Worm (Caenorhabditis elegans) whole organism, young adult: ENCODE data around the gene pgl-2.

Experiments used
- B0019.2 ChIP-seq: fragments of 200-800 bp; sonication (Bioruptor generic); conservative IDR thresholded peaks from 2 replicates; pipeline ENCODE4 v1.3.6; 2022; ENCODE audit warnings: missing genetic modification reagents, missing genetic modification characterization, missing compliant biosample characterization
- F52B5.7 ChIP-seq: sonication (generic microtip); optimal IDR thresholded peaks from 2 replicates; lab custom pipeline; 2016; ENCODE audit warnings: mild to moderate bottlenecking, missing genetic modification characterization, missing compliant biosample characterization
- F57A8.1 ChIP-seq: fragments of 200-800 bp; sonication (Bioruptor generic); optimal IDR thresholded peaks from 2 replicates; lab custom pipeline; 2018; ENCODE audit warnings: mild to moderate bottlenecking, missing genetic modification characterization, moderate library complexity, missing compliant biosample characterization
- K11D2.4 ChIP-seq: fragments of 200-800 bp; sonication (Bioruptor generic); IDR thresholded peaks from 2 replicates; pipeline ENCODE4 v1.3.6; 2022; ENCODE audit warnings: missing genetic modification reagents, missing genetic modification characterization, missing compliant biosample characterization
- K12H6.12 ChIP-seq: fragments of 200-800 bp; sonication (Bioruptor generic); optimal IDR thresholded peaks from 2 replicates; lab custom pipeline; 2018; ENCODE audit warnings: mild to moderate bottlenecking, missing genetic modification characterization, missing compliant biosample characterization
- T26A5.8 ChIP-seq: sonication (generic microtip); optimal IDR thresholded peaks from 2 replicates; lab custom pipeline; 2016; ENCODE audit warnings: missing genetic modification characterization, missing compliant biosample characterization
- Y53F4B.3 ChIP-seq: fragments of 200-800 bp; sonication (Bioruptor generic); IDR thresholded peaks from 2 replicates; pipeline ENCODE4 v1.3.6; 2022; ENCODE audit warnings: missing genetic modification reagents, missing genetic modification characterization, missing compliant biosample characterization
- Y67H2A.10 ChIP-seq: fragments of 200-800 bp; sonication (Bioruptor generic); conservative IDR thresholded peaks from 2 replicates; pipeline ENCODE4 v1.3.6; 2022; ENCODE audit warnings: missing genetic modification reagents, missing genetic modification characterization, missing compliant biosample characterization
- Y95B8A.8 ChIP-seq: fragments of 200-800 bp; sonication (Bioruptor generic); IDR thresholded peaks from 2 replicates; pipeline ENCODE4 v1.3.6; 2022; ENCODE audit warnings: missing genetic modification reagents, missing genetic modification characterization, missing compliant biosample characterization
- ZK185.1 ChIP-seq: sonication (generic microtip); optimal IDR thresholded peaks from 2 replicates; lab custom pipeline; 2016; ENCODE audit warnings: mild to moderate bottlenecking, missing genetic modification characterization, missing compliant biosample characterization; ENCODE audit not compliant: poor library complexity, severe bottlenecking
- ama-1 ChIP-seq, 3 experiments: fragments of 150-350 bp in 1 of 3; sonication (generic microtip) in 2 of 3; optimal IDR thresholded peaks; 2 replicates each; lab custom pipeline; 2014 to 2018; ENCODE audit warnings: missing biosample characterization in 2 of 3, missing genetic modification characterization in 2 of 3, missing genetic modification reagents in 2 of 3
- aptf-2 ChIP-seq: fragments of 200-800 bp; sonication (Bioruptor generic); conservative IDR thresholded peaks from 2 replicates; pipeline ENCODE4 v1.3.6; 2022; ENCODE audit warnings: missing genetic modification reagents, missing genetic modification characterization, missing compliant biosample characterization
- attf-3 ChIP-seq: fragments of 200-800 bp; sonication (Bioruptor generic); conservative IDR thresholded peaks from 2 replicates; pipeline ENCODE4 v1.3.6; 2022; ENCODE audit warnings: missing genetic modification reagents, missing genetic modification characterization, missing compliant biosample characterization
- attf-5 ChIP-seq: fragments of 200-800 bp; sonication (Bioruptor generic); optimal IDR thresholded peaks from 2 replicates; lab custom pipeline; 2018; ENCODE audit warnings: mild to moderate bottlenecking, missing genetic modification characterization, missing compliant biosample characterization
- attf-6 ChIP-seq: fragments of 200-800 bp; sonication (Bioruptor generic); IDR thresholded peaks from 2 replicates; pipeline ENCODE4 v1.3.6; 2022; ENCODE audit warnings: missing genetic modification reagents, missing genetic modification characterization, missing compliant biosample characterization
- cebp-1 ChIP-seq, 2 experiments: fragments of 200-800 bp in 1 of 2; sonication (Bioruptor generic) in 1 of 2; sonication (generic microtip) in 1 of 2; IDR thresholded peaks in 1 of 2; optimal IDR thresholded peaks in 1 of 2; 2 replicates each; pipeline versions ENCODE4 v1.3.6 to Lab custom; 2017 to 2022; ENCODE audit warnings: missing compliant biosample characterization in 2 of 2, missing genetic modification characterization in 2 of 2, mild to moderate bottlenecking in 1 of 2, missing genetic modification reagents in 1 of 2, moderate library complexity in 1 of 2
- cebp-2 ChIP-seq: fragments of 200-800 bp; sonication (Bioruptor generic); IDR thresholded peaks from 2 replicates; pipeline ENCODE4 v1.3.6; 2022; ENCODE audit warnings: missing genetic modification characterization, missing compliant biosample characterization
- ceh-100 ChIP-seq: fragments of 200-800 bp; sonication (Bioruptor generic); IDR thresholded peaks from 2 replicates; pipeline ENCODE4 v1.3.6; 2022; ENCODE audit warnings: missing genetic modification reagents, missing genetic modification characterization, missing compliant biosample characterization
- ceh-27 ChIP-seq: fragments of 200-800 bp; sonication (Bioruptor generic); optimal IDR thresholded peaks from 2 replicates; lab custom pipeline; 2018; ENCODE audit warnings: mild to moderate bottlenecking, missing genetic modification characterization, moderate library complexity, missing compliant biosample characterization
- ceh-40 ChIP-seq: fragments of 200-800 bp; sonication (Bioruptor generic); IDR thresholded peaks from 2 replicates; pipeline ENCODE4 v1.3.6; 2022; ENCODE audit warnings: missing genetic modification characterization, missing compliant biosample characterization
- dox-1 ChIP-seq: fragments of 200-800 bp; sonication (Bioruptor generic); IDR thresholded peaks from 2 replicates; pipeline ENCODE4 v1.3.6; 2022; ENCODE audit warnings: missing genetic modification reagents, missing genetic modification characterization, missing compliant biosample characterization
- ekl-4 ChIP-seq: fragments of 200-800 bp; sonication (Bioruptor generic); IDR thresholded peaks from 2 replicates; pipeline ENCODE4 v1.3.6; 2022; ENCODE audit warnings: missing genetic modification reagents, missing genetic modification characterization, missing compliant biosample characterization
- ets-4 ChIP-seq: fragments of 200-800 bp; sonication (Bioruptor generic); optimal IDR thresholded peaks from 2 replicates; lab custom pipeline; 2018; ENCODE audit warnings: mild to moderate bottlenecking, missing genetic modification characterization, missing compliant biosample characterization
- gei-17 ChIP-seq: fragments of 200-800 bp; sonication (Bioruptor generic); optimal IDR thresholded peaks from 2 replicates; lab custom pipeline; 2018; ENCODE audit warnings: mild to moderate bottlenecking, missing genetic modification characterization, missing compliant biosample characterization
- hlh-12 ChIP-seq: sonication (generic microtip); optimal IDR thresholded peaks from 2 replicates; lab custom pipeline; 2016; ENCODE audit warnings: missing genetic modification characterization, missing compliant biosample characterization
- hlh-26 ChIP-seq: fragments of 200-800 bp; sonication (Bioruptor generic); conservative IDR thresholded peaks from 2 replicates; pipeline ENCODE4 v1.3.6; 2022; ENCODE audit warnings: missing genetic modification reagents, missing genetic modification characterization, missing compliant biosample characterization
- hrde-1 ChIP-seq: sonication (generic microtip); optimal IDR thresholded peaks from 2 replicates; lab custom pipeline; 2016; ENCODE audit warnings: missing genetic modification characterization, mild to moderate bottlenecking, missing compliant biosample characterization, moderate library complexity, missing genotype, missing genetic modification reagents, borderline replicate concordance
- lin-26 ChIP-seq: fragments of 200-800 bp; sonication (Bioruptor generic); IDR thresholded peaks from 2 replicates; pipeline ENCODE4 v1.3.6; 2022; ENCODE audit warnings: missing genetic modification reagents, missing genetic modification characterization, missing compliant biosample characterization
- lin-40 ChIP-seq: sonication (generic microtip); optimal IDR thresholded peaks from 2 replicates; lab custom pipeline; 2016; ENCODE audit warnings: missing genetic modification characterization, mild to moderate bottlenecking, missing compliant biosample characterization, missing genotype, missing genetic modification reagents
- lin-54 ChIP-seq: fragments of 200-800 bp; sonication (Bioruptor generic); optimal IDR thresholded peaks from 2 replicates; lab custom pipeline; 2018; ENCODE audit warnings: mild to moderate bottlenecking, missing genetic modification characterization, missing compliant biosample characterization
- lsy-27 ChIP-seq: sonication (generic microtip); optimal IDR thresholded peaks from 2 replicates; lab custom pipeline; 2017; ENCODE audit warnings: missing genetic modification characterization, mild to moderate bottlenecking, missing compliant biosample characterization, antibody characterized with exemption, missing genotype, borderline replicate concordance; ENCODE audit not compliant: insufficient read depth
- mxl-1 ChIP-seq: sonication (generic microtip); optimal IDR thresholded peaks from 2 replicates; lab custom pipeline; 2016; ENCODE audit warnings: missing genetic modification characterization, missing compliant biosample characterization
- nfyb-1 ChIP-seq: fragments of 200-800 bp; sonication (Bioruptor generic); IDR thresholded peaks from 2 replicates; pipeline ENCODE4 v1.3.6; 2022; ENCODE audit warnings: missing genetic modification reagents, missing genetic modification characterization, missing compliant biosample characterization
- nhr-179 ChIP-seq: sonication (generic microtip); optimal IDR thresholded peaks from 2 replicates; lab custom pipeline; 2016; ENCODE audit warnings: mild to moderate bottlenecking, missing genetic modification characterization, missing compliant biosample characterization
- pbrm-1 ChIP-seq: fragments of 200-800 bp; sonication (Bioruptor generic); IDR thresholded peaks from 2 replicates; pipeline ENCODE4 v1.3.6; 2022; ENCODE audit warnings: missing genetic modification reagents, missing genetic modification characterization, missing compliant biosample characterization
- pha-4 ChIP-seq: fragments of 150-350 bp; sonication (generic microtip); optimal IDR thresholded peaks from 2 replicates; lab custom pipeline; 2014; ENCODE audit warnings: missing biosample characterization, missing genetic modification reagents, missing genetic modification characterization
- rpc-1 ChIP-seq, 2 experiments: fragments of 150-350 bp in 1 of 2; sonication (generic microtip) in 1 of 2; optimal IDR thresholded peaks; 2 replicates each; lab custom pipeline; 2014 to 2018; ENCODE audit warnings: missing biosample characterization in 1 of 2, missing genetic modification characterization in 1 of 2, missing genetic modification reagents in 1 of 2, missing genotype in 1 of 2
- snpc-3.4 ChIP-seq: sonication (generic microtip); optimal IDR thresholded peaks from 2 replicates; lab custom pipeline; 2017; ENCODE audit warnings: missing genetic modification characterization, mild to moderate bottlenecking, missing compliant biosample characterization, antibody characterized with exemption, moderate library complexity, missing genotype, missing genetic modification reagents
- tbp1 ChIP-seq: fragments of 200-800 bp; sonication (Bioruptor generic); optimal IDR thresholded peaks from 2 replicates; lab custom pipeline; 2018; ENCODE audit warnings: mild to moderate bottlenecking, missing genetic modification characterization, missing compliant biosample characterization
- tbx-9 ChIP-seq: sonication (generic microtip); optimal IDR thresholded peaks from 2 replicates; lab custom pipeline; 2016; ENCODE audit warnings: borderline replicate concordance, missing genetic modification characterization, inconsistent platforms, missing compliant biosample characterization
- tlf-1 ChIP-seq: fragments of 200-800 bp; sonication (Bioruptor generic); optimal IDR thresholded peaks from 2 replicates; lab custom pipeline; 2018; ENCODE audit warnings: mild to moderate bottlenecking, missing genetic modification characterization, missing compliant biosample characterization
- unc-62 ChIP-seq: fragments of 150-350 bp; optimal IDR thresholded peaks from 2 replicates; lab custom pipeline; 2014; ENCODE audit warnings: missing biosample characterization, missing genetic modification reagents, missing genetic modification characterization
- zfh-2 ChIP-seq: fragments of 200-800 bp; sonication (Bioruptor generic); conservative IDR thresholded peaks from 2 replicates; pipeline ENCODE4 v1.3.6; 2022; ENCODE audit warnings: missing genetic modification reagents, missing genetic modification characterization, missing compliant biosample characterization
- ztf-18 ChIP-seq: sonication (generic microtip); optimal IDR thresholded peaks from 2 replicates; lab custom pipeline; 2016; ENCODE audit warnings: missing genotype, mild to moderate bottlenecking, missing genetic modification characterization, missing compliant biosample characterization
- ztf-25 ChIP-seq: fragments of 200-800 bp; sonication (Bioruptor generic); IDR thresholded peaks from 2 replicates; pipeline ENCODE4 v1.3.6; 2022; ENCODE audit warnings: missing genetic modification reagents, missing genetic modification characterization, missing compliant biosample characterization
- ztf-28 ChIP-seq: fragments of 200-800 bp; sonication (Bioruptor generic); IDR thresholded peaks from 2 replicates; pipeline ENCODE4 v1.3.6; 2022; ENCODE audit warnings: missing genetic modification reagents, missing genetic modification characterization, missing compliant biosample characterization
- ztf-6 ChIP-seq: fragments of 200-800 bp; sonication (Bioruptor generic); IDR thresholded peaks from 2 replicates; pipeline ENCODE4 v1.3.6; 2022; ENCODE audit warnings: missing genetic modification reagents, missing genetic modification characterization, missing compliant biosample characterization

pgl-2 gene

DNA sequence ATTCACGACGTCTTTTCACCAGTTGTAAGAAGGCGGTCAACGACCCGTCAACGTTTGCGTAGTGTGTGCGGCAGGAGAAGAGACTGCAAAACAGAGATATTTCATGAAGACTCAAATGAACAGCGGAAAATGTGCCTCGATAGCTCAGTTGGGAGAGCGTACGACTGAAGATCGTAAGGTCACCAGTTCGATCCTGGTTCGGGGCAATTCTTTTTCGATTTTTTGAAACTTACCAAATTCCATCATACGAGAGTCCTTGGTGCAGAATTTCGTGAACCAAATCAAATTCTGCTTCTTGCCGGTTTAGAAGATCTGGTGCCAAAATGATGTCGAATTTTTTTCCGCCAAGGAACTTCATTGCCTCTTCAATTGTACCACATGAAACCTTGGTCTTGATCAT, 22.3 kb downstream of the pgl-2 start (continued):
- TF ChIP-seq B0019.2 (GFP tag; lab: Robert Waterston, UW), result no peak
- no peak for TF ChIP-seq F57A8.1 (GFP tag; lab: Kevin White, UChicago)
- peak; percentile 20 for TF ChIP-seq ztf-18 (tag; lab: Kevin White, UChicago)
- TF ChIP-seq tlf-1 (GFP tag; lab: Kevin White, UChicago), result no peak
- peak; percentile 54; the same call in 1 of the 2 replicates for TF ChIP-seq pbrm-1
- no peak for TF ChIP-seq K12H6.12 (tag; lab: Kevin White, UChicago)
- no peak for TF ChIP-seq lin-40 (tag; lab: Kevin White, UChicago)
- no peak for TF ChIP-seq aptf-2
- peak; percentile 52; the same call in 1 of the 2 replicates for TF ChIP-seq K11D2.4 (GFP tag; lab: Robert Waterston, UW)
- no peak for TF ChIP-seq cebp-1 (GFP tag; IDR thresholded peaks at IDR 0.05; lab: Robert Waterston, UW)
- peak; percentile 29 for TF ChIP-seq cebp-1 (tag; optimal IDR thresholded peaks at IDR 0.05; lab: Kevin White, UChicago)
- TF ChIP-seq tbp1 (GFP tag; lab: Kevin White, UChicago), result peak; percentile 89
- no peak for TF ChIP-seq lsy-27 (tag; lab: Kevin White, UChicago)
- peak; percentile 69 for TF ChIP-seq rpc-1 (optimal IDR thresholded peaks at IDR 0.05; lab: Kevin White, UChicago)
- peak; percentile 75 for TF ChIP-seq rpc-1 (tag; optimal IDR thresholded peaks at IDR 0.05; lab: Kevin White, UChicago)
- TF ChIP-seq zfh-2 (GFP tag; lab: Robert Waterston, UW), result no peak
- TF ChIP-seq Y95B8A.8 (GFP tag; lab: Robert Waterston, UW), result no peak
- no peak for TF ChIP-seq unc-62 (GFP tag; lab: Kevin White, UChicago)
- TF ChIP-seq Y67H2A.10 (GFP tag; lab: Robert Waterston, UW), result no peak
- TF ChIP-seq mxl-1 (tag; lab: Kevin White, UChicago), result no peak
- TF ChIP-seq nfyb-1 (GFP tag; lab: Robert Waterston, UW), result peak; percentile 48; the same call in 1 of the 2 replicates
- TF ChIP-seq T26A5.8, result no peak
- TF ChIP-seq ztf-6 (GFP tag; lab: Robert Waterston, UW), result peak; percentile 78; the same call in 1 of the 2 replicates
- TF ChIP-seq attf-6 (GFP tag; lab: Robert Waterston, UW), result no peak
- TF ChIP-seq ceh-40 (GFP tag; lab: Robert Waterston, UW), result no peak
- TF ChIP-seq nhr-179 (tag; lab: Kevin White, UChicago), result no peak
- no peak for TF ChIP-seq hrde-1 (tag; lab: Kevin White, UChicago)
- TF ChIP-seq lin-26 (GFP tag; lab: Robert Waterston, UW), result peak; percentile 75
- TF ChIP-seq pha-4 (tag; lab: Kevin White, UChicago), result no peak
- no peak for TF ChIP-seq attf-3
- no peak for TF ChIP-seq cebp-2 (GFP tag; lab: Robert Waterston, UW)
- TF ChIP-seq hlh-12 (tag; lab: Kevin White, UChicago), result no peak
- TF ChIP-seq hlh-26 (GFP tag; lab: Robert Waterston, UW), result no peak
- no peak; the same call in 1 of the 2 replicates for TF ChIP-seq ekl-4
- no peak for TF ChIP-seq ceh-100 (GFP tag; lab: Robert Waterston, UW)
- peak; percentile 15 for TF ChIP-seq snpc-3.4
- TF ChIP-seq tbx-9 (tag; lab: Kevin White, UChicago), result no peak
- no peak for TF ChIP-seq ztf-28 (GFP tag; lab: Robert Waterston, UW)
- no peak for TF ChIP-seq Y53F4B.3 (GFP tag; lab: Robert Waterston, UW)
- TF ChIP-seq ets-4 (GFP tag; lab: Kevin White, UChicago), result no peak
- TF ChIP-seq ZK185.1 (tag; lab: Kevin White, UChicago), result peak; percentile 4
- TF ChIP-seq gei-17, result no peak
- TF ChIP-seq dox-1, result peak; percentile 52; the same call in 1 of the 2 replicates
- TF ChIP-seq F52B5.7 (tag; lab: Kevin White, UChicago), result peak; percentile 39
- TF ChIP-seq lin-54 (GFP tag; lab: Kevin White, UChicago), result peak; percentile 49
- TF ChIP-seq ztf-25 (GFP tag; lab: Robert Waterston, UW), result no peak
- no peak for TF ChIP-seq attf-5
- peak; percentile 42 for TF ChIP-seq ceh-27
- peak; percentile 19 for TF ChIP-seq ama-1 (optimal IDR thresholded peaks at IDR 0.05; lab: Kevin White, UChicago)
- TF ChIP-seq ama-1 (GFP tag; optimal IDR thresholded peaks at IDR 0.05; lab: Kevin White, UChicago), result no peak
